Worm (Caenorhabditis elegans) whole organism, dauer: Measurements from ENCODE around the gene lin-25.

Experiments used
- unc-62 ChIP-seq: sonication (generic microtip); optimal IDR thresholded peaks from 2 replicates; lab custom pipeline; 2017; ENCODE audit warnings: missing biosample characterization, missing genetic modification reagents, missing genetic modification characterization

lin-25 gene

ce11 chrV:12683205-12683604 is 33.5 kb downstream of the lin-25 start:
- TF ChIP-seq unc-62, result no peak

ce11 chrV:12695155-12695554 is 45.4 kb downstream of the lin-25 start, which contains the start of gene parn-1:
Gene parn-1 (minus strand): TSS chrV:12695255.
- no peak for TF ChIP-seq unc-62

- no peak for TF ChIP-seq unc-62
Measured at ce11 chrV:12695968-12696367, 46.2 kb downstream of the lin-25 start, which contains the start of gene K10C8.4. Gene K10C8.4 (plus strand): TSS chrV:12696268.

- TF ChIP-seq unc-62, result no peak
Measured at ce11 chrV:12696790-12697189, 47.1 kb downstream of the lin-25 start.

- no peak for TF ChIP-seq unc-62
Measured at ce11 chrV:12697364-12697901, 47.7 kb downstream of the lin-25 start, which contains the start of gene istr-1. Gene istr-1 (plus strand): TSS chrV:12697858.

- TF ChIP-seq unc-62, result no peak
Measured at ce11 chrV:12701613-12702012, 51.9 kb downstream of the lin-25 start.

ce11 chrV:12704077-12704476 is 54.4 kb downstream of the lin-25 start, which contains the start of gene R11D1.1:
Gene R11D1.1 (plus strand): TSS chrV:12704377.
- no peak for TF ChIP-seq unc-62

- TF ChIP-seq unc-62, result no peak
Measured at ce11 chrV:12706511-12706910, 56.8 kb downstream of the lin-25 start.

ce11 chrV:12708305-12708704 is 58.6 kb downstream of the lin-25 start, which contains the start of gene R11D1.2:
Gene R11D1.2 (plus strand): TSS chrV:12708605.
- no peak for TF ChIP-seq unc-62
